Worm (Caenorhabditis elegans) whole organism, mixed stage, embryonic: ENCODE measurements around the gene F14H3.5.

Experiments
- lin-13 ChIP-seq: fragments of 150-350 bp; optimal IDR thresholded peaks from 2 replicates; lab custom pipeline; 2014; ENCODE audit warnings: missing biosample characterization, missing genetic modification characterization
- nhr-12 ChIP-seq: fragments of 150-350 bp; optimal IDR thresholded peaks from 2 replicates; lab custom pipeline; 2014; ENCODE audit warnings: missing biosample characterization, missing genetic modification characterization
- nhr-237 ChIP-seq: fragments of 150-350 bp; optimal IDR thresholded peaks from 2 replicates; lab custom pipeline; 2014; ENCODE audit warnings: missing biosample characterization, missing genetic modification characterization
- pha-4 ChIP-seq: fragments of 150-350 bp; optimal IDR thresholded peaks from 2 replicates; lab custom pipeline; 2018; ENCODE audit warnings: missing biosample characterization, missing genetic modification reagents, missing genetic modification characterization
- snpc-4 ChIP-seq: fragments of 150-350 bp; optimal IDR thresholded peaks from 2 replicates; lab custom pipeline; 2014; ENCODE audit warnings: missing biosample characterization, missing genetic modification characterization
- sptf-1 ChIP-seq: sonication (generic microtip); optimal IDR thresholded peaks from 2 replicates; lab custom pipeline; 2017; ENCODE audit warnings: mild to moderate bottlenecking, missing genetic modification characterization, moderate library complexity, missing compliant biosample characterization
- unc-39 ChIP-seq: fragments of 150-350 bp; optimal IDR thresholded peaks from 2 replicates; lab custom pipeline; 2014; ENCODE audit warnings: missing biosample characterization, missing genetic modification characterization
- unc-62 ChIP-seq: fragments of 150-350 bp; optimal IDR thresholded peaks from 2 replicates; lab custom pipeline; 2014; ENCODE audit warnings: missing biosample characterization, missing genetic modification reagents, missing genetic modification characterization

DNA sequence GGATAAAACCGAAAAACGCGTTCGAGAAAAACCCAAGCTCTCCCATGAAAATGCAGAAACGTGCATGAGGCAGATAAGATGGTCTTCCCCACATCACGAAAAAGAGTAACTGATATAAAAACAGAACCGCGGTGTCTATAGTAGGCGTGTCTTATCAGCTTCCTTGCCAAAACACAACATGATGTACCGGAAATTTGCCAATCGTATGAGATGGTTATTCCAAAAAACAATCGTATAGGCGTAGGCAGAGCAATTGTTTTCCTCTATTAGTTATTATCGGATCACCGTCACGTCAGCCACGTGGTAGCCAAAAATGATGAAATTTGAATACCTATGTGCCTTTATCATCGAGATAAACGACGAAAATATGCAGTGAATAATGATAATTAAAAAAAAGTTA is 42.6 kb upstream of the F14H3.5 start, which contains the start of gene str-7:
- TF ChIP-seq pha-4 (no peak), sptf-1 (tag; lab: Kevin White, UChicago) (no peak), snpc-4 (tag; lab: Kevin White, UChicago) (no peak), nhr-12 (no peak), lin-13 (tag; lab: Kevin White, UChicago) (no peak), unc-62 (no peak), nhr-237 (no peak), unc-39 (tag; lab: Kevin White, UChicago) (no peak)
